Fruit fly (Drosophila melanogaster): ENCODE results near the gene CG7560.
A peak's percentile ranks its signal among the peaks of the same experiment; 100 is the strongest.

The CG7560 gene

dm6 chr3L:11414453-11414852 lies 10.5 kb upstream of the CG7560 start (continued):
- TF ChIP-seq tin (GFP tag; optimal IDR thresholded peaks at IDR 0.05) (no peak), Nf-YB (GFP tag; optimal IDR thresholded peaks at IDR 0.05) (no peak), CG3847 (GFP tag; IDR thresholded peaks at IDR 0.05) (no peak), CG42726 (GFP tag; IDR thresholded peaks at IDR 0.05; ENCODE audit: partially characterized antibody) (no peak), CG2199 (GFP tag; IDR thresholded peaks at IDR 0.05) (no peak), CG9932 (GFP tag; IDR thresholded peaks at IDR 0.05) (no peak), bcd (GFP tag; optimal IDR thresholded peaks at IDR 0.05) (no peak), CG31365 (tag; optimal IDR thresholded peaks at IDR 0.05) (no peak), CG8944 (GFP tag; optimal IDR thresholded peaks at IDR 0.05) (no peak), CG17802 (tag; optimal IDR thresholded peaks at IDR 0.05) (no peak), CG4854 (GFP tag; optimal IDR thresholded peaks at IDR 0.05) (no peak), Sry-β (GFP tag; optimal IDR thresholded peaks at IDR 0.05) (no peak), z (GFP tag; IDR thresholded peaks at IDR 0.05) (no peak), MESR4 (GFP tag; optimal IDR thresholded peaks at IDR 0.05) (no peak), CG12071 (GFP tag; optimal IDR thresholded peaks at IDR 0.05) (no peak), Oli (tag; optimal IDR thresholded peaks at IDR 0.05) (peak; percentile 41), Opbp (GFP tag; IDR thresholded peaks at IDR 0.05; ENCODE audit: partially characterized antibody) (no peak), tio (GFP tag; optimal IDR thresholded peaks at IDR 0.05) (peak; percentile 39), CG6272 (GFP tag; IDR thresholded peaks at IDR 0.05) (no peak), Pdp1 (GFP tag; optimal IDR thresholded peaks at IDR 0.05) (no peak), Camta (GFP tag; optimal IDR thresholded peaks at IDR 0.05) (no peak), CG4730 (GFP tag; IDR thresholded peaks at IDR 0.05) (no peak), Sry-δ (GFP tag; optimal IDR thresholded peaks at IDR 0.05) (no peak), Gsc (GFP tag; IDR thresholded peaks at IDR 0.05) (no peak), CG14965 (GFP tag; optimal IDR thresholded peaks at IDR 0.05; ENCODE audit: borderline replicate concordance) (no peak), CG9215 (GFP tag; IDR thresholded peaks at IDR 0.05) (no peak), ro (GFP tag; IDR thresholded peaks at IDR 0.05) (no peak), wor (GFP tag; IDR thresholded peaks at IDR 0.05) (no peak), PHDP (tag; optimal IDR thresholded peaks at IDR 0.05) (no peak), tna (GFP tag; IDR thresholded peaks at IDR 0.05; ENCODE audit: partially characterized antibody) (no peak), CG7786 (GFP tag; optimal IDR thresholded peaks at IDR 0.05) (no peak), CG17361 (GFP tag; IDR thresholded peaks at IDR 0.05) (no peak), mam (GFP tag; optimal IDR thresholded peaks at IDR 0.05) (no peak), nmo (GFP tag; optimal IDR thresholded peaks at IDR 0.05) (peak; percentile 47), CG14860 (GFP tag; IDR thresholded peaks at IDR 0.05; ENCODE audit: partially characterized antibody) (no peak), Gug (GFP tag; IDR thresholded peaks at IDR 0.05) (no peak), dmrt99B (tag; optimal IDR thresholded peaks at IDR 0.05) (peak; percentile 8), CG12236 (GFP tag; optimal IDR thresholded peaks at IDR 0.05) (no peak), B-H2 (GFP tag; optimal IDR thresholded peaks at IDR 0.05) (no peak), CG30020 (tag; optimal IDR thresholded peaks at IDR 0.05) (no peak), lmd (GFP tag; IDR thresholded peaks at IDR 0.05) (no peak), p53 (GFP tag; optimal IDR thresholded peaks at IDR 0.05) (no peak), CG10147 (GFP tag; optimal IDR thresholded peaks at IDR 0.05) (no peak), CG12391 (tag; optimal IDR thresholded peaks at IDR 0.05) (peak; percentile 24), Antp (GFP tag; optimal IDR thresholded peaks at IDR 0.05) (no peak), Ada2b (GFP tag; IDR thresholded peaks at IDR 0.05) (no peak), Poxn (GFP tag; IDR thresholded peaks at IDR 0.05) (no peak), CG8765 (GFP tag; IDR thresholded peaks at IDR 0.05) (no peak), H2.0 (GFP tag; IDR thresholded peaks at IDR 0.05) (no peak), phol (tag; optimal IDR thresholded peaks at IDR 0.05) (peak; percentile 8), CG32772 (GFP tag; IDR thresholded peaks at IDR 0.05) (no peak), scrt (GFP tag; optimal IDR thresholded peaks at IDR 0.05) (no peak)
